Fruit fly (Drosophila melanogaster) whole organism, embryonic: Measurements from ENCODE around the gene Irc.

Experiments
- CG10654 ChIP-seq: fragments of 200-800 bp; sonication (Bioruptor generic); optimal IDR thresholded peaks from 2 replicates; lab custom pipeline; 2016; ENCODE audit warnings: missing biosample characterization, missing genetic modification characterization
- CG13296 ChIP-seq: fragments of 200-800 bp; sonication (Bioruptor generic); optimal IDR thresholded peaks from 3 replicates; lab custom pipeline; 2018; ENCODE audit warnings: missing biosample characterization, mild to moderate bottlenecking, missing genetic modification characterization
- CG13775 ChIP-seq: fragments of 200-800 bp; sonication (Bioruptor generic); optimal IDR thresholded peaks from 3 replicates; lab custom pipeline; 2017; ENCODE audit warnings: missing biosample characterization, mild to moderate bottlenecking, missing genetic modification characterization
- CG14441 ChIP-seq: fragments of 200-800 bp; sonication (Bioruptor generic); IDR thresholded peaks from 2 replicates; pipeline ENCODE4 v1.3.6; 2022; ENCODE audit warnings: missing biosample characterization, missing genetic modification characterization
- CG14710 ChIP-seq: fragments of 200-800 bp; sonication (Bioruptor generic); optimal IDR thresholded peaks from 3 replicates; lab custom pipeline; 2019; ENCODE audit warnings: missing biosample characterization, mild to moderate bottlenecking, missing genetic modification characterization, moderate library complexity
- CG15269 ChIP-seq: fragments of 200-800 bp; sonication (Bioruptor generic); optimal IDR thresholded peaks from 2 replicates; lab custom pipeline; 2018; ENCODE audit warnings: missing biosample characterization, mild to moderate bottlenecking, missing genetic modification characterization, moderate library complexity
- CG17361 ChIP-seq: fragments of 200-800 bp; sonication (Bioruptor generic); IDR thresholded peaks from 3 replicates; pipeline ENCODE4 v1.3.6; 2022; ENCODE audit warnings: missing biosample characterization, missing genetic modification characterization
- CG31388 ChIP-seq: fragments of 200-800 bp; sonication (Bioruptor generic); optimal IDR thresholded peaks from 2 replicates; lab custom pipeline; 2016; ENCODE audit warnings: missing biosample characterization, missing genetic modification characterization
- CG32767 ChIP-seq: fragments of 200-800 bp; sonication (Bioruptor generic); IDR thresholded peaks from 2 replicates; pipeline ENCODE4 v1.3.6; 2022; ENCODE audit warnings: missing biosample characterization, missing genetic modification characterization
- CG3281 ChIP-seq: fragments of 200-800 bp; sonication (Bioruptor generic); optimal IDR thresholded peaks from 3 replicates; lab custom pipeline; 2017; ENCODE audit warnings: missing biosample characterization, mild to moderate bottlenecking, missing genetic modification characterization
- CG3407 ChIP-seq: fragments of 200-800 bp; sonication (Bioruptor generic); optimal IDR thresholded peaks from 2 replicates; lab custom pipeline; 2018; ENCODE audit warnings: missing biosample characterization, mild to moderate bottlenecking, missing genetic modification characterization
- CG7839 ChIP-seq: fragments of 200-800 bp; sonication (Bioruptor generic); optimal IDR thresholded peaks from 3 replicates; lab custom pipeline; 2018; ENCODE audit warnings: missing biosample characterization, mild to moderate bottlenecking, missing genetic modification characterization, moderate library complexity
- CG8359 ChIP-seq: fragments of 200-800 bp; sonication (Bioruptor generic); optimal IDR thresholded peaks from 2 replicates; lab custom pipeline; 2017; ENCODE audit warnings: missing biosample characterization, mild to moderate bottlenecking, missing genetic modification characterization, borderline replicate concordance
- CG8478 ChIP-seq: fragments of >200 bp; optimal IDR thresholded peaks from 2 replicates; lab custom pipeline; 2018
- CG8944 ChIP-seq: fragments of 200-800 bp; sonication (Bioruptor generic); optimal IDR thresholded peaks from 3 replicates; lab custom pipeline; 2016; ENCODE audit warnings: missing biosample characterization, missing genetic modification characterization
- Dad ChIP-seq: fragments of 200-800 bp; sonication (Bioruptor generic); optimal IDR thresholded peaks from 3 replicates; lab custom pipeline; 2016; ENCODE audit warnings: missing biosample characterization, missing genetic modification characterization
- Doc3 ChIP-seq: fragments of 200-800 bp; sonication (Bioruptor generic); IDR thresholded peaks from 3 replicates; pipeline ENCODE4 v1.3.6; 2022; ENCODE audit warnings: missing biosample characterization, missing genetic modification characterization; ENCODE audit not compliant: partially characterized antibody
- Ets97D ChIP-seq: fragments of 200-800 bp; sonication (Bioruptor generic); optimal IDR thresholded peaks from 3 replicates; lab custom pipeline; 2016; ENCODE audit warnings: missing biosample characterization, missing genetic modification characterization
- Fer3 ChIP-seq: fragments of 200-800 bp; sonication (Bioruptor generic); optimal IDR thresholded peaks from 2 replicates; lab custom pipeline; 2018; ENCODE audit warnings: missing biosample characterization, mild to moderate bottlenecking, missing genetic modification characterization, moderate library complexity
- HLHmδ ChIP-seq: fragments of 200-800 bp; sonication (Bioruptor generic); optimal IDR thresholded peaks from 2 replicates; lab custom pipeline; 2018; ENCODE audit warnings: missing biosample characterization, mild to moderate bottlenecking, missing genetic modification characterization, moderate library complexity
- Kr ChIP-seq: fragments of 200-800 bp; sonication (Bioruptor generic); optimal IDR thresholded peaks from 2 replicates; lab custom pipeline; 2017; ENCODE audit warnings: missing biosample characterization, mild to moderate bottlenecking, missing genetic modification characterization
- Lim3 ChIP-seq: fragments of 200-800 bp; sonication (Bioruptor generic); IDR thresholded peaks from 2 replicates; pipeline ENCODE4 v1.3.6; 2022; ENCODE audit warnings: missing biosample characterization, missing genetic modification characterization
- MBD-R2 ChIP-seq: fragments of 200-800 bp; sonication (Bioruptor generic); IDR thresholded peaks from 2 replicates; pipeline ENCODE4 v1.3.6; 2022; ENCODE audit warnings: missing biosample characterization, missing genetic modification characterization
- Nf-YB ChIP-seq: fragments of 200-800 bp; sonication (Bioruptor generic); optimal IDR thresholded peaks from 3 replicates; lab custom pipeline; 2019; ENCODE audit warnings: missing biosample characterization, mild to moderate bottlenecking, missing genetic modification characterization, moderate library complexity
- Sox100B ChIP-seq: fragments of 200-800 bp; sonication (Bioruptor generic); optimal IDR thresholded peaks from 3 replicates; lab custom pipeline; 2018; ENCODE audit warnings: missing biosample characterization, mild to moderate bottlenecking, missing genetic modification characterization
- Ssrp ChIP-seq: fragments of 200-800 bp; sonication (Bioruptor generic); optimal IDR thresholded peaks from 2 replicates; lab custom pipeline; 2018; ENCODE audit warnings: missing biosample characterization, mild to moderate bottlenecking, missing genetic modification characterization, moderate library complexity
- abd-A ChIP-seq: fragments of 200-800 bp; sonication (Bioruptor generic); optimal IDR thresholded peaks from 3 replicates; lab custom pipeline; 2019; ENCODE audit warnings: missing biosample characterization, mild to moderate bottlenecking, missing genetic modification characterization, moderate library complexity
- az2 ChIP-seq: fragments of 200-800 bp; sonication (Bioruptor generic); optimal IDR thresholded peaks from 3 replicates; lab custom pipeline; 2016; ENCODE audit warnings: missing biosample characterization, missing genetic modification characterization
- cg ChIP-seq: fragments of 200-800 bp; sonication (Bioruptor generic); optimal IDR thresholded peaks from 3 replicates; lab custom pipeline; 2019; ENCODE audit warnings: missing biosample characterization, mild to moderate bottlenecking, missing genetic modification characterization, moderate library complexity
- chinmo ChIP-seq: fragments of 200-800 bp; sonication (Bioruptor generic); IDR thresholded peaks from 4 replicates; pipeline ENCODE4 v1.3.6; 2022; ENCODE audit warnings: missing biosample characterization, missing genetic modification characterization; ENCODE audit not compliant: partially characterized antibody
- esg ChIP-seq: fragments of 200-800 bp; sonication (Bioruptor generic); conservative IDR thresholded peaks from 2 replicates; pipeline ENCODE4 v1.3.6; 2022; ENCODE audit warnings: missing biosample characterization, missing genetic modification characterization
- exex ChIP-seq: fragments of 200-800 bp; sonication (Bioruptor generic); optimal IDR thresholded peaks from 4 replicates; lab custom pipeline; 2018; ENCODE audit warnings: missing biosample characterization, mild to moderate bottlenecking, missing genetic modification characterization, moderate library complexity
- h ChIP-seq: fragments of >200 bp; optimal IDR thresholded peaks from 2 replicates; lab custom pipeline; 2017
- ind ChIP-seq: fragments of 200-800 bp; sonication (Bioruptor generic); optimal IDR thresholded peaks from 3 replicates; lab custom pipeline; 2016; ENCODE audit warnings: missing biosample characterization, missing genetic modification characterization
- lbe ChIP-seq: fragments of 200-800 bp; sonication (Bioruptor generic); optimal IDR thresholded peaks from 2 replicates; lab custom pipeline; 2016; ENCODE audit warnings: missing biosample characterization, mild to moderate bottlenecking, missing genetic modification characterization
- lola ChIP-seq, 3 experiments: fragments of >200 bp in 2 of 3; fragments of 200-800 bp in 1 of 3; sonication (Bioruptor generic) in 1 of 3; optimal IDR thresholded peaks; 2 replicates each; lab custom pipeline; 2017 to 2019; ENCODE audit warnings: missing biosample characterization in 3 of 3, missing genetic modification characterization in 3 of 3, mild to moderate bottlenecking in 1 of 3, moderate library complexity in 1 of 3
- otp ChIP-seq: fragments of 200-800 bp; sonication (Bioruptor generic); IDR thresholded peaks from 3 replicates; pipeline ENCODE4, ENCODE4 v1.3.6; 2022; ENCODE audit warnings: missing biosample characterization, missing genetic modification characterization
- prd ChIP-seq, 3 experiments: fragments of >200 bp in 2 of 3; fragments of 200-800 bp in 1 of 3; sonication (Bioruptor generic) in 1 of 3; optimal IDR thresholded peaks in 2 of 3; IDR thresholded peaks in 1 of 3; 2 replicates in 2 of 3; 3 replicates in 1 of 3; pipeline versions ENCODE4 v1.3.6 to Lab custom; 2017 to 2022; ENCODE audit warnings: missing biosample characterization in 1 of 3, missing genetic modification characterization in 1 of 3
- psq ChIP-seq: fragments of 200-800 bp; sonication (Bioruptor generic); optimal IDR thresholded peaks from 2 replicates; lab custom pipeline; 2017; ENCODE audit warnings: missing biosample characterization, missing genetic modification characterization
- row ChIP-seq: fragments of 200-800 bp; sonication (Bioruptor generic); IDR thresholded peaks from 3 replicates; pipeline ENCODE4 v1.3.6; 2022; ENCODE audit warnings: missing biosample characterization, missing genetic modification characterization
- sens-2 ChIP-seq: fragments of 200-800 bp; sonication (Bioruptor generic); IDR thresholded peaks from 2 replicates; pipeline ENCODE4 v1.3.6; 2022; ENCODE audit warnings: missing biosample characterization, missing genetic modification characterization
- shn ChIP-seq: fragments of 200-800 bp; sonication (Bioruptor generic); optimal IDR thresholded peaks from 3 replicates; lab custom pipeline; 2016; ENCODE audit warnings: missing biosample characterization, missing genetic modification characterization
- sisA ChIP-seq: fragments of 200-800 bp; sonication (Bioruptor generic); IDR thresholded peaks from 2 replicates; pipeline ENCODE4 v1.3.6; 2022; ENCODE audit warnings: missing biosample characterization, missing genetic modification characterization
- sr ChIP-seq: fragments of 200-800 bp; sonication (Bioruptor generic); IDR thresholded peaks from 3 replicates; pipeline ENCODE4 v1.3.6; 2022; ENCODE audit warnings: missing biosample characterization, missing genetic modification characterization
- toy ChIP-seq: fragments of 200-800 bp; sonication (Bioruptor generic); IDR thresholded peaks from 2 replicates; pipeline ENCODE4 v1.3.6; 2022; ENCODE audit warnings: missing biosample characterization, missing genetic modification characterization
- unc-4 ChIP-seq: fragments of 200-800 bp; sonication (Bioruptor generic); IDR thresholded peaks from 2 replicates; pipeline ENCODE4 v1.3.6; 2022; ENCODE audit warnings: missing biosample characterization, missing genetic modification characterization; ENCODE audit not compliant: partially characterized antibody
- usp ChIP-seq: fragments of >200 bp; optimal IDR thresholded peaks from 2 replicates; lab custom pipeline; 2017; ENCODE audit warnings: missing biosample characterization, missing genetic modification characterization
- vfl ChIP-seq: fragments of 200-800 bp; sonication (Bioruptor generic); optimal IDR thresholded peaks from 2 replicates; lab custom pipeline; 2016; ENCODE audit warnings: missing biosample characterization, missing genetic modification characterization
- vnd ChIP-seq: fragments of 200-800 bp; sonication (Bioruptor generic); IDR thresholded peaks from 3 replicates; pipeline ENCODE4 v1.3.6; 2022; ENCODE audit warnings: missing biosample characterization, missing genetic modification characterization; ENCODE audit not compliant: partially characterized antibody

Irc gene

DNA sequence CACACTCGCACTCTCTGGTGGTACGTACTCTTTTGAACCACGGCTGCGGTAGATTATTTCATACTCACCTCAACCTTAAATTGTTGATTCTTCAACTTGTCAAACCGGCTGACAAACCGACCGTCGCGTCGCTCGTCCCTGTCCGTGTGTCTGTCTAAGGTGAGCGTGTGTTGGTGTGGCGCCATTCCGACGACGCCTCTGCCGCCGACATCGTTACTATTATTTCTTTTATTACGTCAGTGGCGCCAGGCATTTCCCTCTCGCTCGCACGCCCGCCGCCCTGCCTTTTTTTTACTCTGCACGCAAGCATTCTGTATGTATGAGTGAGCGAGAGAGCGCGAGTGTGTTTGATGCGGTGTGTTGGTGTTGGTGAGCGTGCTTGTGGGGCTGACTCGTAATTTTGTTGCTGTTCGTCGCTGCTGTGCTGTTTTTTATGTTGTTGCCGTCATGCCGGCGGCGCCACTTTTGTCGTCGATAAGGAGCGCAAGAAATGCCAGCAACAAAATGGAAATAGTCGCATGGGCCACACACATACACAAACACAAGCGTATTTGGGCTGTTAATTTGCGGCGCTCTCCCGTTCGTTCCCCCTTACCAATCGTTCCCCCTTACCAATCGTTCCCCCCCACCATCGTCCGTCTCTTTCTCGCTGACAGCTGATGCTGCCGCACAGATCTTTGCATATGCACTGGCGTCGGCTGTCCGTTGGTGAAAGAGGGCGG lies 53.7 kb downstream of the Irc start (continued):
- TF ChIP-seq Sox100B (GFP tag; lab: Kevin White, UChicago) (no peak), chinmo (GFP tag; lab: Robert Waterston, UW) (peak; percentile 95), Ssrp (tag; lab: Kevin White, UChicago) (no peak), CG8359 (GFP tag; lab: Kevin White, UChicago) (no peak), CG13296 (GFP tag; lab: Kevin White, UChicago) (peak; percentile 38), sr (GFP tag; lab: Robert Waterston, UW) (0 out of 3 replicates have a peak, but pooled peaks have one; percentile 54), usp (GFP tag; lab: Kevin White, UChicago) (no peak), MBD-R2 (GFP tag; lab: Robert Waterston, UW) (peak; percentile 22; the same call in 1 of the 2 replicates), esg (GFP tag; lab: Robert Waterston, UW) (no peak), exex (tag; lab: Kevin White, UChicago) (peak; percentile 57), vfl (GFP tag; lab: Kevin White, UChicago) (no peak), CG32767 (GFP tag; lab: Robert Waterston, UW) (peak; percentile 40; the same call in 1 of the 2 replicates), otp (GFP tag; lab: Robert Waterston, UW) (peak; percentile 74), CG13775 (no peak), psq (GFP tag; lab: Kevin White, UChicago) (no peak), toy (GFP tag; lab: Robert Waterston, UW) (no peak), sens-2 (no peak), sisA (GFP tag; lab: Robert Waterston, UW) (no peak), Fer3 (tag; lab: Kevin White, UChicago) (no peak), CG8944 (GFP tag; lab: Kevin White, UChicago) (no peak), CG10654 (GFP tag; lab: Kevin White, UChicago) (no peak), CG14710 (no peak), lbe (GFP tag; lab: Kevin White, UChicago) (peak; percentile 30), Doc3 (GFP tag; lab: Robert Waterston, UW) (0 out of 3 replicates have a peak, but pooled peaks have one; percentile 26), Ets97D (GFP tag; lab: Kevin White, UChicago) (no peak), shn (GFP tag; lab: Kevin White, UChicago) (no peak), az2 (GFP tag; lab: Kevin White, UChicago) (no peak), CG3281 (GFP tag; lab: Kevin White, UChicago) (no peak), cg (GFP tag; lab: Kevin White, UChicago) (peak; percentile 100), HLHmδ (GFP tag; lab: Kevin White, UChicago) (peak; percentile 64), Nf-YB (GFP tag; lab: Kevin White, UChicago) (peak; percentile 62), CG14441 (no peak), ind (GFP tag; lab: Kevin White, UChicago) (no peak), CG8478 (lab: Kevin White, UChicago) (peak; percentile 93), lola (GFP tag; optimal IDR thresholded peaks at IDR 0.05; lab: Kevin White, UChicago) (peak in 1 of 3 experiments; percentile 69), unc-4 (GFP tag; lab: Robert Waterston, UW) (peak; percentile 29), CG31388 (GFP tag; lab: Kevin White, UChicago) (no peak), h (lab: Kevin White, UChicago) (no peak), vnd (GFP tag; lab: Robert Waterston, UW) (no peak), CG15269 (tag; lab: Kevin White, UChicago) (peak; percentile 5), abd-A (peak; percentile 100), prd (optimal IDR thresholded peaks at IDR 0.05; lab: Kevin White, UChicago) (no peak), prd (GFP tag; IDR thresholded peaks at IDR 0.05; lab: Robert Waterston, UW) (no peak), Dad (GFP tag; lab: Kevin White, UChicago) (no peak), row (GFP tag; lab: Robert Waterston, UW) (no peak), CG17361 (GFP tag; lab: Robert Waterston, UW) (no peak), Lim3 (GFP tag; lab: Robert Waterston, UW) (no peak), Kr (peak; percentile 34), CG3407 (GFP tag; lab: Kevin White, UChicago) (no peak), CG7839 (tag; lab: Kevin White, UChicago) (no peak)
